Worm (Caenorhabditis elegans): ENCODE measurements around the gene D1044.4.

D1044.4 gene

ce11 chrIII:5550844-5551243, 29.0 kb upstream of the D1044.4 start:
- TF ChIP-seq elt-2 (tag; optimal IDR thresholded peaks at IDR 0.05) (peak; percentile 31), unc-62 (GFP tag; optimal IDR thresholded peaks at IDR 0.05) (no peak), ama-1 (optimal IDR thresholded peaks at IDR 0.05) (peak; percentile 96), pha-4 (tag; optimal IDR thresholded peaks at IDR 0.05) (peak; percentile 25), nhr-43 (tag; optimal IDR thresholded peaks at IDR 0.05; ENCODE audit: poor library complexity, severe bottlenecking) (peak; percentile 34)

- TF ChIP-seq nfya-1 (tag; optimal IDR thresholded peaks at IDR 0.05; ENCODE audit: insufficient read depth) (peak; percentile 28), nhr-77 (tag; optimal IDR thresholded peaks at IDR 0.05) (no peak)
These were observed 28.4 kb upstream of the D1044.4 start for ce11 chrIII:5550193-5550592.

- TF ChIP-seq pqm-1 (tag; optimal IDR thresholded peaks at IDR 0.05) (peak; percentile 64), skn-1 (tag; optimal IDR thresholded peaks at IDR 0.05) (no peak), nhr-28 (tag; optimal IDR thresholded peaks at IDR 0.05) (no peak), elt-2 (tag; optimal IDR thresholded peaks at IDR 0.05) (peak; percentile 70)
These were observed 24.9 kb upstream of the D1044.4 start, which contains the start of gene F09F7.5 for ce11 chrIII:5546730-5547129. F09F7.5 (plus strand) TSS chrIII:5546987.

- TF ChIP-seq nhr-23 (tag; optimal IDR thresholded peaks at IDR 0.05) (peak; percentile 74), elt-1 (tag; optimal IDR thresholded peaks at IDR 0.05) (peak; percentile 28), nfya-1 (tag; optimal IDR thresholded peaks at IDR 0.05; ENCODE audit: insufficient read depth) (peak; percentile 10), ztf-4 (tag; optimal IDR thresholded peaks at IDR 0.05) (no peak), nhr-25 (tag; optimal IDR thresholded peaks at IDR 0.05) (peak; percentile 22)
These were observed 24.5 kb upstream of the D1044.4 start for ce11 chrIII:5546309-5546708.

- TF ChIP-seq mml-1 (tag; optimal IDR thresholded peaks at IDR 0.05) (no peak), eor-1 (tag; optimal IDR thresholded peaks at IDR 0.05) (no peak)
These were observed 22.0 kb upstream of the D1044.4 start, which contains the start of gene D1044.1 for ce11 chrIII:5543727-5544345. D1044.1 (plus strand) TSS chrIII:5544295.

ce11 chrIII:5543050-5543449, 21.2 kb upstream of the D1044.4 start, which contains the start of gene D1044.6:
D1044.6 (minus strand) TSS chrIII:5543177.
- TF ChIP-seq nhr-237 (tag; optimal IDR thresholded peaks at IDR 0.05) (no peak), snpc-4 (tag; optimal IDR thresholded peaks at IDR 0.05) (no peak), nhr-67 (tag; optimal IDR thresholded peaks at IDR 0.05) (no peak), lin-15B (tag; optimal IDR thresholded peaks at IDR 0.05) (no peak), ceh-9 (tag; optimal IDR thresholded peaks at IDR 0.05) (no peak), pha-4 (tag; optimal IDR thresholded peaks at IDR 0.05) (no peak), mdl-1 (tag; optimal IDR thresholded peaks at IDR 0.05) (no peak), ZK546.5 (tag; optimal IDR thresholded peaks at IDR 0.05) (no peak), mml-1 (tag; optimal IDR thresholded peaks at IDR 0.05) (no peak)

ce11 chrIII:5541777-5542176, 19.9 kb upstream of the D1044.4 start:
- peak; percentile 37 for TF ChIP-seq nhr-25 (tag; optimal IDR thresholded peaks at IDR 0.05)
- TF ChIP-seq mdl-1 (tag; optimal IDR thresholded peaks at IDR 0.05), result no peak
- TF ChIP-seq hmg-11 (tag; optimal IDR thresholded peaks at IDR 0.05), result peak; percentile 26
- TF ChIP-seq nhr-12 (tag; optimal IDR thresholded peaks at IDR 0.05), result no peak

ce11 chrIII:5525973-5526372, 4.1 kb upstream of the D1044.4 start, which contains the start of gene dex-1:
dex-1 (plus strand) TSS chrIII:5526104.
- TF ChIP-seq nhr-12 (tag; optimal IDR thresholded peaks at IDR 0.05), result no peak
- TF ChIP-seq ceh-28 (tag; optimal IDR thresholded peaks at IDR 0.05), result no peak
- TF ChIP-seq ceh-9 (tag; optimal IDR thresholded peaks at IDR 0.05), result no peak
- TF ChIP-seq nhr-67 (tag; optimal IDR thresholded peaks at IDR 0.05), result no peak
- TF ChIP-seq ZK546.5 (tag; optimal IDR thresholded peaks at IDR 0.05), result no peak
- TF ChIP-seq jun-1 (tag; optimal IDR thresholded peaks at IDR 0.05), result no peak
- TF ChIP-seq elt-1 (tag; optimal IDR thresholded peaks at IDR 0.05), result no peak
- no peak for TF ChIP-seq elt-3 (tag; optimal IDR thresholded peaks at IDR 0.05)
- TF ChIP-seq ztf-11 (tag; optimal IDR thresholded peaks at IDR 0.05), result no peak
- no peak for TF ChIP-seq unc-39 (tag; optimal IDR thresholded peaks at IDR 0.05)
- TF ChIP-seq lin-39 (tag; optimal IDR thresholded peaks at IDR 0.05), result no peak
